Worm (Caenorhabditis elegans) whole organism, L3 larva: ENCODE data around the gene R144.6.

Experiments used
- ama-1 ChIP-seq: fragments of 150-350 bp; optimal IDR thresholded peaks from 2 replicates; lab custom pipeline; 2018
- elt-3 ChIP-seq, 3 experiments: fragments of 150-350 bp in 1 of 3; sonication (generic microtip) in 2 of 3; optimal IDR thresholded peaks; 2 replicates in 2 of 3; 4 replicates in 1 of 3; lab custom pipeline; 2014 to 2017; ENCODE audit warnings: missing biosample characterization in 3 of 3, missing genetic modification characterization in 3 of 3
- lin-39 ChIP-seq: fragments of 150-350 bp; optimal IDR thresholded peaks from 2 replicates; lab custom pipeline; 2018; ENCODE audit warnings: missing biosample characterization, missing genetic modification reagents, missing genetic modification characterization
- nfya-1 ChIP-seq: sonication (generic microtip); optimal IDR thresholded peaks from 2 replicates; lab custom pipeline; 2017; ENCODE audit warnings: missing genetic modification characterization, mild to moderate bottlenecking, missing compliant biosample characterization, antibody characterized with exemption, moderate library complexity; ENCODE audit not compliant: insufficient read depth
- nhr-12 ChIP-seq: fragments of 150-350 bp; optimal IDR thresholded peaks from 2 replicates; lab custom pipeline; 2014; ENCODE audit warnings: missing biosample characterization, missing genetic modification characterization
- nhr-76 ChIP-seq: fragments of 150-350 bp; sonication (generic microtip); optimal IDR thresholded peaks from 5 replicates; lab custom pipeline; 2014; ENCODE audit warnings: missing biosample characterization, missing genetic modification characterization
- nhr-77 ChIP-seq: fragments of 150-350 bp; optimal IDR thresholded peaks from 2 replicates; lab custom pipeline; 2014; ENCODE audit warnings: missing biosample characterization, missing genetic modification characterization
- pha-4 ChIP-seq: fragments of 150-350 bp; optimal IDR thresholded peaks from 2 replicates; lab custom pipeline; 2014; ENCODE audit warnings: missing biosample characterization, missing genetic modification reagents, missing genetic modification characterization
- pqm-1 ChIP-seq: fragments of 150-350 bp; optimal IDR thresholded peaks from 2 replicates; lab custom pipeline; 2017; ENCODE audit warnings: missing biosample characterization, missing genetic modification characterization, inconsistent platforms
- unc-39 ChIP-seq: sonication (generic microtip); optimal IDR thresholded peaks from 4 replicates; lab custom pipeline; 2017; ENCODE audit warnings: missing biosample characterization, missing genetic modification characterization
- ztf-11 ChIP-seq: fragments of 150-350 bp; optimal IDR thresholded peaks from 2 replicates; lab custom pipeline; 2014; ENCODE audit warnings: missing biosample characterization, missing genetic modification characterization

DNA sequence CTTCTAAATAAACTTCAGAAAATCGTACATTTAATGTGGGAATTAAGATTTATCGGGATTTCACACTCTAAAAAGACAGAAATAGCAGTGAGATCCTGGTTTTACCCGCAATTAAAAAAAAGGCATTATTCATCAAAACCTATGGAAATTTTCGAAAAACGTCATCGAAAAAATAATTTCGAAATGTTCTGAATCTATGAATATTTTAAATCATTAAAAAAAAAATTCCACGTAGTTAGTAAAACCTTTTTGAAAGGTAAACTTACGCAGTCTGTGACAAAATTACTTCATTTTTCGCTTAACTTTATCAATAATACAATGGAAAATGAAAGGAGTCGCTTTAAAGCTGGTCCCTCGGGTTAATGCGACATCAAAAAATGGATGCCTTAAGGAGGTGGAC is 48.0 kb downstream of the R144.6 start, which contains the start of gene C26E6.1:
- TF ChIP-seq lin-39 (tag; lab: Kevin White, UChicago): no peak
- no peak for TF ChIP-seq ama-1 (lab: Kevin White, UChicago)
- TF ChIP-seq pha-4: no peak
- TF ChIP-seq nhr-76 (tag; lab: Kevin White, UChicago): no peak
- TF ChIP-seq nhr-12 (tag; lab: Kevin White, UChicago): no peak
- no peak for TF ChIP-seq ztf-11 (tag; lab: Kevin White, UChicago)
- no peak for TF ChIP-seq nfya-1
- TF ChIP-seq elt-3 (tag; optimal IDR thresholded peaks at IDR 0.05; lab: Kevin White, UChicago): no peak
- TF ChIP-seq unc-39 (tag; lab: Kevin White, UChicago): no peak
- TF ChIP-seq nhr-77 (tag; lab: Kevin White, UChicago): no peak
- no peak for TF ChIP-seq pqm-1 (tag; lab: Kevin White, UChicago)
